Fruit fly (Drosophila melanogaster) whole organism, adult: ENCODE data around the gene CG3792.

Experiments used
- CG1620 ChIP-seq: fragments of 200-800 bp; sonication (Bioruptor generic); optimal IDR thresholded peaks from 2 replicates; lab custom pipeline; 2016; ENCODE audit warnings: missing biosample characterization, missing genetic modification characterization
- CG33017 ChIP-seq: fragments of 200-800 bp; sonication (Bioruptor generic); optimal IDR thresholded peaks from 2 replicates; lab custom pipeline; 2018; ENCODE audit warnings: missing biosample characterization, mild to moderate bottlenecking, missing genetic modification characterization, moderate library complexity
- Clk ChIP-seq: fragments of 200-800 bp; sonication (Bioruptor generic); optimal IDR thresholded peaks from 2 replicates; lab custom pipeline; 2017; ENCODE audit warnings: missing biosample characterization, missing genetic modification characterization
- Crg-1 ChIP-seq: fragments of 200-800 bp; sonication (Bioruptor generic); optimal IDR thresholded peaks from 2 replicates; lab custom pipeline; 2016; ENCODE audit warnings: missing biosample characterization, missing genetic modification characterization
- Hr96 ChIP-seq: fragments of 200-800 bp; sonication (Bioruptor generic); optimal IDR thresholded peaks from 2 replicates; lab custom pipeline; 2016; ENCODE audit warnings: missing biosample characterization, missing genetic modification characterization
- Mnt ChIP-seq: fragments of 200-800 bp; sonication (Bioruptor generic); optimal IDR thresholded peaks from 2 replicates; lab custom pipeline; 2016; ENCODE audit warnings: missing biosample characterization, mild to moderate bottlenecking, missing genetic modification characterization
- cic ChIP-seq: fragments of 200-800 bp; sonication (Bioruptor generic); optimal IDR thresholded peaks from 2 replicates; lab custom pipeline; 2017; ENCODE audit warnings: missing biosample characterization, mild to moderate bottlenecking, missing genetic modification characterization, moderate library complexity
- kay ChIP-seq: fragments of 200-800 bp; sonication (Bioruptor generic); peaks from one replicate; lab custom pipeline; 2016; ENCODE audit warnings: missing biosample characterization, missing genetic modification characterization, borderline replicate concordance
- ovo ChIP-seq: fragments of 200-800 bp; sonication (Bioruptor generic); optimal IDR thresholded peaks from 2 replicates; lab custom pipeline; 2016; ENCODE audit warnings: missing biosample characterization, missing genetic modification characterization
- pad ChIP-seq: fragments of 200-800 bp; sonication (Bioruptor generic); optimal IDR thresholded peaks from 3 replicates; lab custom pipeline; 2017; ENCODE audit warnings: missing biosample characterization, missing genetic modification characterization, mild to moderate bottlenecking, moderate library complexity, missing genetic modification reagents
- toe ChIP-seq: fragments of 200-800 bp; sonication (Bioruptor generic); optimal IDR thresholded peaks from 2 replicates; lab custom pipeline; 2016; ENCODE audit warnings: missing biosample characterization, missing genetic modification characterization

- TF ChIP-seq Crg-1 (GFP tag; lab: Kevin White, UChicago): no peak
- no peak for TF ChIP-seq Hr96 (GFP tag; lab: Kevin White, UChicago)
- no peak for TF ChIP-seq cic
- TF ChIP-seq Clk (GFP tag; lab: Kevin White, UChicago): no peak
- no peak for TF ChIP-seq toe (GFP tag; lab: Kevin White, UChicago)
- no peak for TF ChIP-seq CG1620
- TF ChIP-seq Mnt (GFP tag; lab: Kevin White, UChicago): no peak
- TF ChIP-seq kay (GFP tag; lab: Kevin White, UChicago): no peak
- TF ChIP-seq pad: no peak
- no peak for TF ChIP-seq ovo (GFP tag; lab: Kevin White, UChicago)
- no peak for TF ChIP-seq CG33017
These were observed 19.0 kb upstream of the CG3792 start, which contains the start of gene CG34124 for dm6 chr2L:4958111-4958510.
